Fruit fly (Drosophila melanogaster) whole organism, embryonic: ENCODE data around the gene Eig71Ea.

ENCODE experiments used
- Blimp-1 ChIP-seq: fragments of 200-800 bp; sonication (Bioruptor generic); optimal IDR thresholded peaks from 3 replicates; lab custom pipeline; 2018; ENCODE audit warnings: missing biosample characterization, missing genetic modification characterization, mild to moderate bottlenecking, moderate library complexity, missing genetic modification reagents
- CG10274 ChIP-seq: fragments of 200-800 bp; sonication (Bioruptor generic); optimal IDR thresholded peaks from 3 replicates; lab custom pipeline; 2017; ENCODE audit warnings: missing biosample characterization, mild to moderate bottlenecking, missing genetic modification characterization
- CG17359 ChIP-seq: fragments of 200-800 bp; sonication (Bioruptor generic); optimal IDR thresholded peaks from 3 replicates; lab custom pipeline; 2018; ENCODE audit warnings: missing biosample characterization, mild to moderate bottlenecking, missing genetic modification characterization, moderate library complexity
- CG2199 ChIP-seq: fragments of 200-800 bp; sonication (Bioruptor generic); IDR thresholded peaks from 3 replicates; pipeline ENCODE4 v1.3.6; 2022; ENCODE audit warnings: missing biosample characterization, missing genetic modification characterization
- Sox102F ChIP-seq: fragments of 200-800 bp; sonication (Bioruptor generic); optimal IDR thresholded peaks from 2 replicates; lab custom pipeline; 2018; ENCODE audit warnings: missing biosample characterization, mild to moderate bottlenecking, missing genetic modification characterization, moderate library complexity
- abd-A ChIP-seq: fragments of 200-800 bp; sonication (Bioruptor generic); optimal IDR thresholded peaks from 3 replicates; lab custom pipeline; 2019; ENCODE audit warnings: missing biosample characterization, mild to moderate bottlenecking, missing genetic modification characterization, moderate library complexity
- crol ChIP-seq: fragments of 200-800 bp; sonication (Bioruptor generic); IDR thresholded peaks from 2 replicates; pipeline ENCODE4 v1.3.6; 2022; ENCODE audit warnings: missing biosample characterization, missing genetic modification characterization
- kni ChIP-seq: fragments of 200-800 bp; sonication (Bioruptor generic); optimal IDR thresholded peaks from 3 replicates; lab custom pipeline; 2017; ENCODE audit warnings: mild to moderate bottlenecking, missing biosample characterization, missing genetic modification reagents, missing genetic modification characterization
- oc ChIP-seq: fragments of 200-800 bp; sonication (Bioruptor generic); optimal IDR thresholded peaks from 2 replicates; lab custom pipeline; 2018; ENCODE audit warnings: missing biosample characterization, mild to moderate bottlenecking, missing genetic modification characterization, moderate library complexity
- onecut ChIP-seq: fragments of 200-800 bp; sonication (Bioruptor generic); IDR thresholded peaks from 2 replicates; pipeline ENCODE4 v1.3.6; 2022; ENCODE audit warnings: missing biosample characterization, missing genetic modification characterization
- pros ChIP-seq: fragments of 200-800 bp; sonication (Bioruptor generic); optimal IDR thresholded peaks from 3 replicates; lab custom pipeline; 2019; ENCODE audit warnings: missing biosample characterization, mild to moderate bottlenecking, missing genetic modification characterization, moderate library complexity
- pum ChIP-seq: fragments of 200-800 bp; sonication (Bioruptor generic); optimal IDR thresholded peaks from 2 replicates; lab custom pipeline; 2016; ENCODE audit warnings: missing biosample characterization, missing genetic modification characterization

Gene Eig71Ea

dm6 chr3L:15600051-15600450 is 49.4 kb downstream of the Eig71Ea start (continued):
- no peak for TF ChIP-seq CG10274 (GFP tag; lab: Kevin White, UChicago)
- peak; percentile 4 for TF ChIP-seq CG17359 (tag; lab: Kevin White, UChicago)

dm6 chr3L:15599190-15599589 is 50.3 kb downstream of the Eig71Ea start:
- TF ChIP-seq abd-A (tag; lab: Kevin White, UChicago) (peak; percentile 78), Blimp-1 (GFP tag; lab: Kevin White, UChicago) (peak; percentile 98), pum (GFP tag; lab: Kevin White, UChicago) (no peak), oc (tag; lab: Kevin White, UChicago) (peak; percentile 89), crol (GFP tag; lab: Robert Waterston, UW) (peak; percentile 76), onecut (GFP tag; lab: Robert Waterston, UW) (peak; percentile 60; the same call in 1 of the 2 replicates), Sox102F (GFP tag; lab: Kevin White, UChicago) (no peak), kni (GFP tag; lab: Kevin White, UChicago) (peak; percentile 31), CG2199 (GFP tag; lab: Robert Waterston, UW) (peak; percentile 54; the same call in 1 of the 3 replicates), pros (peak; percentile 36)
